Worm (Caenorhabditis elegans) whole organism, L3 larva: Measurements from ENCODE around the gene psd-1.

Source experiments
- R02D3.7 ChIP-seq: fragments of 150-350 bp; optimal IDR thresholded peaks from 2 replicates; lab custom pipeline; 2014; ENCODE audit warnings: missing biosample characterization, missing genetic modification characterization
- aly-2 ChIP-seq: fragments of 150-350 bp; optimal IDR thresholded peaks from 2 replicates; lab custom pipeline; 2014; ENCODE audit warnings: missing biosample characterization, missing genetic modification characterization
- ama-1 ChIP-seq: fragments of 150-350 bp; optimal IDR thresholded peaks from 2 replicates; lab custom pipeline; 2018
- ceh-16 ChIP-seq: sonication (generic microtip); optimal IDR thresholded peaks from 2 replicates; lab custom pipeline; 2017; ENCODE audit warnings: missing biosample characterization, missing genetic modification characterization
- ceh-82 ChIP-seq: fragments of 150-350 bp; optimal IDR thresholded peaks from 2 replicates; lab custom pipeline; 2014; ENCODE audit warnings: missing biosample characterization, missing genetic modification characterization
- egl-27 ChIP-seq: sonication (generic microtip); optimal IDR thresholded peaks from 4 replicates; lab custom pipeline; 2017; ENCODE audit warnings: missing biosample characterization, missing genetic modification reagents, missing genetic modification characterization
- egl-5 ChIP-seq: fragments of 150-350 bp; optimal IDR thresholded peaks from 2 replicates; lab custom pipeline; 2017; ENCODE audit warnings: missing biosample characterization, missing genetic modification reagents, missing genetic modification characterization, inconsistent platforms
- elt-1 ChIP-seq: fragments of 150-350 bp; optimal IDR thresholded peaks from 2 replicates; lab custom pipeline; 2014; ENCODE audit warnings: missing biosample characterization, missing genetic modification characterization
- elt-3 ChIP-seq, 3 experiments: fragments of 150-350 bp in 1 of 3; sonication (generic microtip) in 2 of 3; optimal IDR thresholded peaks; 2 replicates in 2 of 3; 4 replicates in 1 of 3; lab custom pipeline; 2014 to 2017; ENCODE audit warnings: missing biosample characterization in 3 of 3, missing genetic modification characterization in 3 of 3
- eor-1 ChIP-seq, 2 experiments: fragments of 150-350 bp; optimal IDR thresholded peaks; 2 replicates each; lab custom pipeline; 2014 to 2018; ENCODE audit warnings: missing biosample characterization in 2 of 2, missing genetic modification characterization in 2 of 2
- fkh-2 ChIP-seq: fragments of 150-350 bp; optimal IDR thresholded peaks from 2 replicates; lab custom pipeline; 2014; ENCODE audit warnings: missing biosample characterization, missing genetic modification reagents, missing genetic modification characterization
- fos-1 ChIP-seq: fragments of 150-350 bp; optimal IDR thresholded peaks from 2 replicates; lab custom pipeline; 2014; ENCODE audit warnings: missing biosample characterization, missing genetic modification characterization
- hmg-11 ChIP-seq: sonication (generic microtip); optimal IDR thresholded peaks from 2 replicates; lab custom pipeline; 2016; ENCODE audit warnings: missing genetic modification characterization, missing compliant biosample characterization
- lin-15B ChIP-seq: fragments of 150-350 bp; optimal IDR thresholded peaks from 2 replicates; lab custom pipeline; 2014; ENCODE audit warnings: missing biosample characterization, missing genetic modification characterization
- lin-39 ChIP-seq: fragments of 150-350 bp; optimal IDR thresholded peaks from 2 replicates; lab custom pipeline; 2018; ENCODE audit warnings: missing biosample characterization, missing genetic modification reagents, missing genetic modification characterization
- lsy-12 ChIP-seq: sonication (generic microtip); optimal IDR thresholded peaks from 2 replicates; lab custom pipeline; 2016; ENCODE audit warnings: mild to moderate bottlenecking, missing genetic modification characterization, missing compliant biosample characterization
- mdl-1 ChIP-seq: fragments of 150-350 bp; optimal IDR thresholded peaks from 2 replicates; lab custom pipeline; 2014; ENCODE audit warnings: missing biosample characterization, missing genetic modification characterization
- mml-1 ChIP-seq: fragments of 150-350 bp; sonication (generic microtip); optimal IDR thresholded peaks from 3 replicates; lab custom pipeline; 2014; ENCODE audit warnings: missing biosample characterization, missing genetic modification characterization
- nfya-1 ChIP-seq: sonication (generic microtip); optimal IDR thresholded peaks from 2 replicates; lab custom pipeline; 2017; ENCODE audit warnings: missing genetic modification characterization, mild to moderate bottlenecking, missing compliant biosample characterization, antibody characterized with exemption, moderate library complexity; ENCODE audit not compliant: insufficient read depth
- nhr-11 ChIP-seq: fragments of 150-350 bp; optimal IDR thresholded peaks from 2 replicates; lab custom pipeline; 2014; ENCODE audit warnings: missing biosample characterization, missing genetic modification characterization
- nhr-237 ChIP-seq: fragments of 150-350 bp; optimal IDR thresholded peaks from 2 replicates; lab custom pipeline; 2014; ENCODE audit warnings: missing biosample characterization, missing genetic modification characterization
- nhr-25 ChIP-seq: sonication (generic microtip); optimal IDR thresholded peaks from 2 replicates; lab custom pipeline; 2017; ENCODE audit warnings: missing biosample characterization, missing genetic modification characterization
- nhr-43 ChIP-seq: sonication (generic microtip); optimal IDR thresholded peaks from 2 replicates; lab custom pipeline; 2016; ENCODE audit warnings: mild to moderate bottlenecking, missing genetic modification characterization, missing compliant biosample characterization; ENCODE audit not compliant: poor library complexity, severe bottlenecking
- nhr-76 ChIP-seq: fragments of 150-350 bp; sonication (generic microtip); optimal IDR thresholded peaks from 5 replicates; lab custom pipeline; 2014; ENCODE audit warnings: missing biosample characterization, missing genetic modification characterization
- pha-4 ChIP-seq: fragments of 150-350 bp; optimal IDR thresholded peaks from 2 replicates; lab custom pipeline; 2014; ENCODE audit warnings: missing biosample characterization, missing genetic modification reagents, missing genetic modification characterization
- pqm-1 ChIP-seq: fragments of 150-350 bp; optimal IDR thresholded peaks from 2 replicates; lab custom pipeline; 2017; ENCODE audit warnings: missing biosample characterization, missing genetic modification characterization, inconsistent platforms
- sea-2 ChIP-seq: fragments of 150-350 bp; sonication (generic microtip); optimal IDR thresholded peaks from 4 replicates; lab custom pipeline; 2014; ENCODE audit warnings: missing biosample characterization, missing genetic modification reagents, missing genetic modification characterization
- skn-1 ChIP-seq: fragments of 150-350 bp; optimal IDR thresholded peaks from 2 replicates; lab custom pipeline; 2014; ENCODE audit warnings: missing biosample characterization, missing genetic modification characterization
- snpc-4 ChIP-seq: fragments of 150-350 bp; optimal IDR thresholded peaks from 2 replicates; lab custom pipeline; 2014; ENCODE audit warnings: missing biosample characterization, missing genetic modification characterization
- unc-62 ChIP-seq: fragments of 150-350 bp; sonication (generic microtip); optimal IDR thresholded peaks from 4 replicates; lab custom pipeline; 2014; ENCODE audit warnings: missing biosample characterization, missing genetic modification reagents, missing genetic modification characterization
- zag-1 ChIP-seq: fragments of 150-350 bp; optimal IDR thresholded peaks from 2 replicates; lab custom pipeline; 2014; ENCODE audit warnings: missing biosample characterization, missing genetic modification characterization

The psd-1 gene

ce11 chrIII:7293075-7293684 is 18.0 kb upstream of the psd-1 start, which contains the start of gene cwf-19L2:
Gene cwf-19L2 (plus strand): TSS chrIII:7293634.
- TF ChIP-seq pha-4, result peak; percentile 52
- TF ChIP-seq nfya-1 (tag; lab: Kevin White, UChicago), result no peak

- peak; percentile 26 for TF ChIP-seq pha-4
- TF ChIP-seq egl-27 (tag; lab: Kevin White, UChicago), result no peak
- TF ChIP-seq elt-3 (tag; optimal IDR thresholded peaks at IDR 0.05; lab: Kevin White, UChicago), result no peak
- peak; percentile 54 for TF ChIP-seq nfya-1 (tag; lab: Kevin White, UChicago)
- peak; percentile 15 for TF ChIP-seq lin-15B (tag; lab: Kevin White, UChicago)
- no peak for TF ChIP-seq mdl-1 (tag; lab: Kevin White, UChicago)
- no peak for TF ChIP-seq ceh-16 (tag; lab: Kevin White, UChicago)
- peak; percentile 7 for TF ChIP-seq lin-39 (tag; lab: Kevin White, UChicago)
- peak; percentile 17 for TF ChIP-seq hmg-11
- TF ChIP-seq eor-1 (tag; optimal IDR thresholded peaks at IDR 0.05; lab: Kevin White, UChicago), result no peak
- peak; percentile 61 for TF ChIP-seq nhr-25 (tag; lab: Kevin White, UChicago)
- TF ChIP-seq zag-1 (tag; lab: Kevin White, UChicago), result no peak
- TF ChIP-seq unc-62 (GFP tag; lab: Kevin White, UChicago), result no peak
These were observed 17.4 kb upstream of the psd-1 start for ce11 chrIII:7292569-7292968.

ce11 chrIII:7291216-7291615 is 16.0 kb upstream of the psd-1 start:
- no peak for TF ChIP-seq egl-5 (tag; lab: Kevin White, UChicago)
- TF ChIP-seq nfya-1 (tag; lab: Kevin White, UChicago), result peak; percentile 27

- TF ChIP-seq skn-1 (tag; lab: Kevin White, UChicago) (no peak), elt-1 (no peak), mml-1 (no peak), snpc-4 (tag; lab: Kevin White, UChicago) (no peak), fkh-2 (no peak), hmg-11 (no peak), nhr-11 (tag; lab: Kevin White, UChicago) (no peak), egl-5 (tag; lab: Kevin White, UChicago) (no peak), pqm-1 (tag; lab: Kevin White, UChicago) (no peak), zag-1 (tag; lab: Kevin White, UChicago) (no peak), nhr-25 (tag; lab: Kevin White, UChicago) (no peak), ama-1 (lab: Kevin White, UChicago) (no peak), R02D3.7 (tag; lab: Kevin White, UChicago) (no peak), nhr-237 (tag; lab: Kevin White, UChicago) (no peak), aly-2 (tag; lab: Kevin White, UChicago) (no peak), fos-1 (tag; lab: Kevin White, UChicago) (no peak), ceh-16 (tag; lab: Kevin White, UChicago) (no peak), lin-15B (tag; lab: Kevin White, UChicago) (no peak)
- TF ChIP-seq, all 47 proteins: peak for 0
These were observed 15.3 kb upstream of the psd-1 start, which contains the start of gene algn-11 for ce11 chrIII:7290462-7290861. Gene algn-11 (minus strand): TSS chrIII:7290562.

ce11 chrIII:7287503-7287902 is 12.3 kb upstream of the psd-1 start, which contains the start of gene ykt-6:
Gene ykt-6 (minus strand): TSS chrIII:7287603.
- TF ChIP-seq nhr-43 (no peak), skn-1 (tag; lab: Kevin White, UChicago) (no peak), nhr-76 (no peak), lsy-12 (tag; lab: Kevin White, UChicago) (no peak), mml-1 (no peak), ceh-82 (tag; lab: Kevin White, UChicago) (no peak), hmg-11 (no peak), ama-1 (lab: Kevin White, UChicago) (no peak)

ce11 chrIII:7285783-7286182 is 10.6 kb upstream of the psd-1 start, which contains the start of gene pho-5:
Gene pho-5 (minus strand): TSS chrIII:7285883.
- no peak for TF ChIP-seq sea-2 (GFP tag; lab: Kevin White, UChicago)
- TF ChIP-seq, all 47 proteins: peak for 0
